Worm (Caenorhabditis elegans): ENCODE measurements around the gene lgg-2.

- TF ChIP-seq lin-11 (tag; optimal IDR thresholded peaks at IDR 0.05) = no peak
- no peak for TF ChIP-seq sox-4 (tag; optimal IDR thresholded peaks at IDR 0.05)
- TF ChIP-seq eyg-1 (tag; optimal IDR thresholded peaks at IDR 0.05) = no peak
- no peak for TF ChIP-seq K09A11.1 (tag; optimal IDR thresholded peaks at IDR 0.05; ENCODE audit: insufficient read depth)
- TF ChIP-seq syd-9 (tag; optimal IDR thresholded peaks at IDR 0.05) = no peak
- TF ChIP-seq ceh-9 (tag; optimal IDR thresholded peaks at IDR 0.05) = no peak
Observed at ce11 chrIV:10918877-10919560, 16.7 kb downstream of the lgg-2 start.

Data from whole organism, late embryonic.